Worm (Caenorhabditis elegans): Measurements from ENCODE around the gene C44C10.12.

DNA sequence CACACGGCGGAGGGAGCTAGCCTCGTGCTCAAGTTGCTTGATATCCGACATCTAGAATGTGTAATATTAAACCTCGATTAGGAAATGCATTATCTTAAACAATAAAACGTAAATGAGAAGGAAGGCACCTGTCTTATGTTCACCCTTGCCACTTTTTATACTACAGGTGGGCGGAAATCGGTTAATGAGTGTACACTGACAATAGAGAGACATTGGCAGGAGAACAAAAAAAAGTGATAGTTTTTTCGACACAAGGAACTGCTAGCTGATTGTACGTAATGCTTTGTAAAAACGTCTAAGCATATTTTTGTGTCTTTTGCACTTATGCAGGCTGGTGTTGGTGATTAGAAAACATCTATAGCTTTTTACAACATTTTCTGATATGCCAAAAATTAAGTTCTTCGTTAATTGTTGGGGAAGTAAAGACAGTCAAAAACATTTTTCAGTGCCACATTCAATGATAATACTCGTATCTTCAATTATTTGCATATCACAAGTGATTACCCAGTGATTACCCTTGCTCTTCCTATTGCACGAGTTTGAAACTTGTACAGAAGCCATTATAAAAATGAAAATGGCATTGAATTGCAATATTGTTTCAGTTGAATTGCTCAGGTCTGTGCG is 15.5 kb downstream of the C44C10.12 start, which contains the start of gene col-180:
- no peak for TF ChIP-seq unc-62 (GFP tag; optimal IDR thresholded peaks at IDR 0.05)
- no peak for TF ChIP-seq egl-27 (tag; optimal IDR thresholded peaks at IDR 0.05)
- TF ChIP-seq fos-1 (tag; optimal IDR thresholded peaks at IDR 0.05): no peak
- no peak for TF ChIP-seq ama-1 (optimal IDR thresholded peaks at IDR 0.05)
- no peak for TF ChIP-seq snpc-4 (tag; optimal IDR thresholded peaks at IDR 0.05)
- TF ChIP-seq elt-3 (tag; optimal IDR thresholded peaks at IDR 0.05): no peak
- TF ChIP-seq ztf-4 (tag; optimal IDR thresholded peaks at IDR 0.05): no peak
- TF ChIP-seq nhr-25 (tag; optimal IDR thresholded peaks at IDR 0.05): no peak
- TF ChIP-seq nhr-237 (tag; optimal IDR thresholded peaks at IDR 0.05): no peak
- TF ChIP-seq nfya-1 (tag; optimal IDR thresholded peaks at IDR 0.05; ENCODE audit: insufficient read depth): no peak
- TF ChIP-seq ceh-28 (tag; optimal IDR thresholded peaks at IDR 0.05): no peak
- TF ChIP-seq nhr-11 (tag; optimal IDR thresholded peaks at IDR 0.05): no peak
- TF ChIP-seq tbx-2 (tag; optimal IDR thresholded peaks at IDR 0.05): no peak

Data from whole organism, L3 larva.